Worm (Caenorhabditis elegans): Measurements from ENCODE around the gene tmem-145.

DNA sequence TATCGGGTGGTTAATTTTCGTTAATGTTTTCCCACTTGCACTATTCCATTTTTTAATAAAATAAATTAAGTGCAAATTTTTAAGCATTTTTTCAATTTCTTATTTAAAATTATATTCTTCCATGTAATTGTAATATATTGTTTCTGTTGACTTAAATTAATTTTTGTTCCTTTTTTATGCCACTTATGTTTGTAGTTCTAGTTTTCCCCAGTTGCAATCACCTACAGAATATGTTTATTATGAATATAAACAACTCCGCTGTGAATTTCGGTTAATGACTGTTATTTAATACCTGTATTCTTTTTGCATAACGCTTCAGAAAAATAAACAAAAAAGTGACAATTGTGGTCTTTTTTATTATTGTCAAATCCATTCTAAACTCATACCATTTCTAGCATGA, 8.8 kb downstream of the tmem-145 start, which contains the start of gene lgc-23:
- TF ChIP-seq dao-5 (tag; optimal IDR thresholded peaks at IDR 0.05), result no peak
- TF ChIP-seq him-1 (tag; optimal IDR thresholded peaks at IDR 0.05), result no peak
- no peak for TF ChIP-seq W03F9.2 (tag; optimal IDR thresholded peaks at IDR 0.05)

All from whole organism, L4/young adult.